Fruit fly (Drosophila melanogaster) whole organism, embryonic: ENCODE data around the gene CG9150.

Experiments
- Antp ChIP-seq: fragments of 200-800 bp; sonication (Bioruptor generic); optimal IDR thresholded peaks from 3 replicates; lab custom pipeline; 2016; ENCODE audit warnings: missing biosample characterization, missing genetic modification characterization
- CG1024 ChIP-seq: fragments of 200-800 bp; sonication (Bioruptor generic); IDR thresholded peaks from 2 replicates; pipeline ENCODE4 v1.3.6; 2022; ENCODE audit warnings: missing biosample characterization, missing genetic modification characterization
- CG11560 ChIP-seq: fragments of 200-800 bp; sonication (Bioruptor generic); IDR thresholded peaks from 3 replicates; pipeline ENCODE4 v1.3.6; 2022; ENCODE audit warnings: missing biosample characterization, missing genetic modification characterization
- CG13296 ChIP-seq: fragments of 200-800 bp; sonication (Bioruptor generic); optimal IDR thresholded peaks from 3 replicates; lab custom pipeline; 2018; ENCODE audit warnings: missing biosample characterization, mild to moderate bottlenecking, missing genetic modification characterization
- CG14667 ChIP-seq: fragments of 200-800 bp; sonication (Bioruptor generic); IDR thresholded peaks from 2 replicates; pipeline ENCODE4 v1.3.6; 2022; ENCODE audit warnings: missing biosample characterization, missing genetic modification characterization
- CG15011 ChIP-seq: fragments of 200-800 bp; sonication (Bioruptor generic); optimal IDR thresholded peaks from 3 replicates; lab custom pipeline; 2018; ENCODE audit warnings: missing biosample characterization, mild to moderate bottlenecking, missing genetic modification characterization
- CG15696 ChIP-seq: fragments of 200-800 bp; sonication (Bioruptor generic); optimal IDR thresholded peaks from 2 replicates; lab custom pipeline; 2019; ENCODE audit warnings: missing biosample characterization, mild to moderate bottlenecking, missing genetic modification characterization, moderate library complexity
- CG1602 ChIP-seq: fragments of 200-800 bp; sonication (Bioruptor generic); optimal IDR thresholded peaks from 3 replicates; lab custom pipeline; 2016; ENCODE audit warnings: missing biosample characterization, missing genetic modification characterization
- CG16779 ChIP-seq: fragments of 200-800 bp; sonication (Bioruptor generic); IDR thresholded peaks from 2 replicates; pipeline ENCODE4 v1.3.6; 2022; ENCODE audit warnings: missing biosample characterization, missing genetic modification characterization
- CG17612 ChIP-seq: fragments of 200-800 bp; sonication (Bioruptor generic); IDR thresholded peaks from 2 replicates; pipeline ENCODE4 v1.3.6; 2022; ENCODE audit warnings: missing biosample characterization, missing genetic modification characterization
- CG2116 ChIP-seq: fragments of 200-800 bp; sonication (Bioruptor generic); optimal IDR thresholded peaks from 3 replicates; lab custom pipeline; 2018; ENCODE audit warnings: missing biosample characterization, mild to moderate bottlenecking, missing genetic modification characterization
- CG30403 ChIP-seq: fragments of 200-800 bp; sonication (Bioruptor generic); optimal IDR thresholded peaks from 3 replicates; lab custom pipeline; 2016; ENCODE audit warnings: missing biosample characterization, missing genetic modification characterization
- CG30431 ChIP-seq: fragments of 200-800 bp; sonication (Bioruptor generic); optimal IDR thresholded peaks from 2 replicates; lab custom pipeline; 2017; ENCODE audit warnings: missing biosample characterization, missing genetic modification characterization
- CG33557 ChIP-seq: fragments of 200-800 bp; sonication (Bioruptor generic); optimal IDR thresholded peaks from 2 replicates; lab custom pipeline; 2019; ENCODE audit warnings: missing biosample characterization, mild to moderate bottlenecking, missing genetic modification characterization, moderate library complexity
- CG3847 ChIP-seq: fragments of 200-800 bp; sonication (Bioruptor generic); IDR thresholded peaks from 2 replicates; pipeline ENCODE4 v1.3.6; 2022; ENCODE audit warnings: missing biosample characterization, missing genetic modification characterization
- CG4707 ChIP-seq: fragments of 200-800 bp; sonication (Bioruptor generic); optimal IDR thresholded peaks from 2 replicates; lab custom pipeline; 2018; ENCODE audit warnings: missing biosample characterization, mild to moderate bottlenecking, missing genetic modification characterization, moderate library complexity
- CG4854 ChIP-seq: fragments of 200-800 bp; sonication (Bioruptor generic); optimal IDR thresholded peaks from 2 replicates; lab custom pipeline; 2016; ENCODE audit warnings: missing biosample characterization, missing genetic modification characterization, inconsistent platforms
- CG6791 ChIP-seq: fragments of 200-800 bp; sonication (Bioruptor generic); IDR thresholded peaks from 3 replicates; pipeline ENCODE4 v1.3.6; 2022; ENCODE audit warnings: missing biosample characterization, missing genetic modification characterization; ENCODE audit not compliant: partially characterized antibody
- CG6813 ChIP-seq: fragments of 200-800 bp; sonication (Bioruptor generic); optimal IDR thresholded peaks from 2 replicates; lab custom pipeline; 2017; ENCODE audit warnings: missing biosample characterization, missing genetic modification characterization, mild to moderate bottlenecking, moderate library complexity, missing genetic modification reagents
- CG9609 ChIP-seq: fragments of 200-800 bp; sonication (Bioruptor generic); optimal IDR thresholded peaks from 3 replicates; lab custom pipeline; 2016; ENCODE audit warnings: missing biosample characterization, missing genetic modification characterization
- Deaf1 ChIP-seq: fragments of 200-800 bp; optimal IDR thresholded peaks from 3 replicates; lab custom pipeline; 2019; ENCODE audit warnings: missing biosample characterization, mild to moderate bottlenecking, missing genetic modification characterization, moderate library complexity
- Dp ChIP-seq: fragments of 200-800 bp; sonication (Bioruptor generic); optimal IDR thresholded peaks from 2 replicates; lab custom pipeline; 2018; ENCODE audit warnings: missing biosample characterization, mild to moderate bottlenecking, missing genetic modification characterization, moderate library complexity
- H15 ChIP-seq: fragments of 200-800 bp; sonication (Bioruptor generic); IDR thresholded peaks from 3 replicates; pipeline ENCODE4 v1.3.6; 2022; ENCODE audit warnings: missing biosample characterization, missing genetic modification characterization
- Hey ChIP-seq: fragments of 200-800 bp; sonication (Bioruptor generic); optimal IDR thresholded peaks from 3 replicates; lab custom pipeline; 2018; ENCODE audit warnings: missing biosample characterization, mild to moderate bottlenecking, missing genetic modification characterization
- NC2β ChIP-seq: fragments of 200-800 bp; sonication (Bioruptor generic); optimal IDR thresholded peaks from 2 replicates; lab custom pipeline; 2016; ENCODE audit warnings: missing biosample characterization, missing genetic modification characterization
- PHDP ChIP-seq: fragments of 200-800 bp; sonication (Bioruptor generic); optimal IDR thresholded peaks from 3 replicates; lab custom pipeline; 2018; ENCODE audit warnings: missing biosample characterization, mild to moderate bottlenecking, missing genetic modification characterization, moderate library complexity
- Ravus ChIP-seq: fragments of 200-800 bp; sonication (Bioruptor generic); IDR thresholded peaks from 2 replicates; pipeline ENCODE4 v1.3.6; 2022; ENCODE audit warnings: missing biosample characterization, missing genetic modification characterization
- Scr ChIP-seq: fragments of 200-800 bp; sonication (Bioruptor generic); IDR thresholded peaks from 2 replicates; pipeline ENCODE4 v1.3.6; 2022; ENCODE audit warnings: missing biosample characterization, missing genetic modification characterization; ENCODE audit not compliant: partially characterized antibody
- Tbp ChIP-seq: fragments of >200 bp; optimal IDR thresholded peaks from 2 replicates; lab custom pipeline; 2018; ENCODE audit warnings: missing biosample characterization, missing genetic modification characterization
- Xbp1 ChIP-seq: fragments of 200-800 bp; sonication (Bioruptor generic); optimal IDR thresholded peaks from 3 replicates; lab custom pipeline; 2016; ENCODE audit warnings: missing biosample characterization, mild to moderate bottlenecking, missing genetic modification characterization
- YL-1 ChIP-seq: fragments of 200-800 bp; sonication (Bioruptor generic); optimal IDR thresholded peaks from 3 replicates; lab custom pipeline; 2017; ENCODE audit warnings: missing biosample characterization, mild to moderate bottlenecking, missing genetic modification characterization
- chif ChIP-seq, 2 experiments: fragments of 200-800 bp; sonication (Bioruptor generic); optimal IDR thresholded peaks; 3 replicates each; lab custom pipeline; 2016; ENCODE audit warnings: missing biosample characterization in 2 of 2, missing genetic modification characterization in 2 of 2
- corto ChIP-seq: fragments of 200-800 bp; sonication (Bioruptor generic); optimal IDR thresholded peaks from 2 replicates; lab custom pipeline; 2016; ENCODE audit warnings: missing biosample characterization, mild to moderate bottlenecking, missing genetic modification characterization, moderate library complexity
- dati ChIP-seq: fragments of 200-800 bp; sonication (Bioruptor generic); IDR thresholded peaks from 2 replicates; pipeline ENCODE4 v1.3.6; 2022; ENCODE audit warnings: missing biosample characterization, missing genetic modification characterization
- dpn ChIP-seq, 2 experiments: fragments of 200-800 bp; sonication (Bioruptor generic); optimal IDR thresholded peaks; 3 replicates each; lab custom pipeline; 2016; ENCODE audit warnings: missing biosample characterization in 2 of 2, missing genetic modification characterization in 2 of 2
- esg ChIP-seq: fragments of 200-800 bp; sonication (Bioruptor generic); conservative IDR thresholded peaks from 2 replicates; pipeline ENCODE4 v1.3.6; 2022; ENCODE audit warnings: missing biosample characterization, missing genetic modification characterization
- eve ChIP-seq, 2 experiments: fragments of >200 bp; optimal IDR thresholded peaks; 2 replicates each; lab custom pipeline; 2017; ENCODE audit warnings: missing biosample characterization in 2 of 2, missing genetic modification characterization in 2 of 2
- fd64A ChIP-seq: fragments of 200-800 bp; sonication (Bioruptor generic); optimal IDR thresholded peaks from 3 replicates; lab custom pipeline; 2018; ENCODE audit warnings: missing biosample characterization, mild to moderate bottlenecking, missing genetic modification characterization
- gro ChIP-seq: fragments of 200-800 bp; sonication (Bioruptor generic); optimal IDR thresholded peaks from 2 replicates; lab custom pipeline; 2016; ENCODE audit warnings: missing biosample characterization, missing genetic modification characterization
- gsb ChIP-seq: fragments of 200-800 bp; sonication (Bioruptor generic); IDR thresholded peaks from 2 replicates; pipeline ENCODE4 v1.3.6; 2022; ENCODE audit warnings: missing biosample characterization, missing genetic modification characterization
- gt ChIP-seq: fragments of 200-800 bp; sonication (Bioruptor generic); IDR thresholded peaks from 2 replicates; pipeline ENCODE4 v1.3.6; 2022; ENCODE audit warnings: missing biosample characterization, missing genetic modification characterization
- h ChIP-seq: fragments of >200 bp; optimal IDR thresholded peaks from 2 replicates; lab custom pipeline; 2017
- ind ChIP-seq: fragments of 200-800 bp; sonication (Bioruptor generic); optimal IDR thresholded peaks from 3 replicates; lab custom pipeline; 2016; ENCODE audit warnings: missing biosample characterization, missing genetic modification characterization
- klu ChIP-seq: fragments of 200-800 bp; sonication (Bioruptor generic); IDR thresholded peaks from 2 replicates; pipeline ENCODE4 v1.3.6; 2022; ENCODE audit warnings: missing biosample characterization, missing genetic modification characterization
- lab ChIP-seq: fragments of 200-800 bp; sonication (Bioruptor generic); optimal IDR thresholded peaks from 3 replicates; lab custom pipeline; 2017; ENCODE audit warnings: missing biosample characterization, missing genetic modification characterization, mild to moderate bottlenecking, moderate library complexity, missing genetic modification reagents
- lola ChIP-seq, 3 experiments: fragments of >200 bp in 2 of 3; fragments of 200-800 bp in 1 of 3; sonication (Bioruptor generic) in 1 of 3; optimal IDR thresholded peaks; 2 replicates each; lab custom pipeline; 2017 to 2019; ENCODE audit warnings: missing biosample characterization in 3 of 3, missing genetic modification characterization in 3 of 3, mild to moderate bottlenecking in 1 of 3, moderate library complexity in 1 of 3
- pb ChIP-seq: fragments of 200-800 bp; sonication (Bioruptor generic); optimal IDR thresholded peaks from 3 replicates; lab custom pipeline; 2016; ENCODE audit warnings: missing biosample characterization, missing genetic modification characterization
- pita ChIP-seq: fragments of 200-800 bp; sonication (Bioruptor generic); optimal IDR thresholded peaks from 2 replicates; lab custom pipeline; 2017; ENCODE audit warnings: missing biosample characterization, mild to moderate bottlenecking, missing genetic modification characterization
- sd ChIP-seq: fragments of 200-800 bp; sonication (Bioruptor generic); optimal IDR thresholded peaks from 3 replicates; lab custom pipeline; 2018; ENCODE audit warnings: missing biosample characterization, mild to moderate bottlenecking, missing genetic modification characterization, moderate library complexity
- so ChIP-seq: fragments of 200-800 bp; sonication (Bioruptor generic); IDR thresholded peaks from 3 replicates; pipeline ENCODE4 v1.3.6; 2022; ENCODE audit warnings: missing biosample characterization, missing genetic modification characterization
- tgo ChIP-seq: fragments of 200-800 bp; sonication (Bioruptor generic); IDR thresholded peaks from 3 replicates; pipeline ENCODE4 v1.3.6; 2022; ENCODE audit warnings: missing biosample characterization, missing genetic modification characterization
- tna ChIP-seq: fragments of 200-800 bp; sonication (Bioruptor generic); IDR thresholded peaks from 2 replicates; pipeline ENCODE4 v1.3.6; 2022; ENCODE audit warnings: missing biosample characterization, missing genetic modification characterization; ENCODE audit not compliant: partially characterized antibody
- vnd ChIP-seq: fragments of 200-800 bp; sonication (Bioruptor generic); IDR thresholded peaks from 3 replicates; pipeline ENCODE4 v1.3.6; 2022; ENCODE audit warnings: missing biosample characterization, missing genetic modification characterization; ENCODE audit not compliant: partially characterized antibody

The CG9150 gene

DNA sequence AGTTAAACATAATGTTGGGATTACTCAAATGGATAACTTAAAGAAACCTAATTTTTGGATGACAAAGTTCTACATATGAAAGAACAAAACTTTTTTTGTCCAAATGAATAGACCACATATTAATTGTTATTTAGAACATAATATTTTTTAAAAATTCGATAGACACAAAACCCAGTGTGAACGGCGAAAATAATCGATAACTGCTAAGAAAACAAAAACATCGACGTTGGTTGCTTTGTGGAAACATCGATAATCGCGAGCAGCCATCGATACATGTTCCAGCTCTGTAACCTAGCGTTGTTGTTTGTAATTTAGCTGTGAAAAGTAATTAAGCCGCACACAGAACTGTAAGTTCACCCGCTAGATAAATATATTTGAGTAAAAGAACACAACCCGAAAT lies 17.8 kb downstream of the CG9150 start, which contains the start of gene CG9135 (continued):
- no peak for TF ChIP-seq PHDP
- TF ChIP-seq so (GFP tag; lab: Robert Waterston, UW): no peak
- TF ChIP-seq tgo (GFP tag; lab: Robert Waterston, UW): no peak
- no peak for TF ChIP-seq chif (GFP tag; optimal IDR thresholded peaks at IDR 0.05; lab: Kevin White, UChicago)
- no peak for TF ChIP-seq CG3847 (GFP tag; lab: Robert Waterston, UW)
- TF ChIP-seq CG13296 (GFP tag; lab: Kevin White, UChicago): no peak
- no peak for TF ChIP-seq CG6813 (GFP tag; lab: Kevin White, UChicago)
- no peak for TF ChIP-seq ind (GFP tag; lab: Kevin White, UChicago)
- no peak for TF ChIP-seq h (lab: Kevin White, UChicago)
- TF ChIP-seq YL-1: no peak
- TF ChIP-seq CG11560: no peak
- no peak for TF ChIP-seq lola (GFP tag; optimal IDR thresholded peaks at IDR 0.05; lab: Kevin White, UChicago)
- no peak for TF ChIP-seq CG15696
- no peak for TF ChIP-seq Tbp (GFP tag; lab: Kevin White, UChicago)
- no peak for TF ChIP-seq gsb (GFP tag; lab: Robert Waterston, UW)
- no peak for TF ChIP-seq esg (GFP tag; lab: Robert Waterston, UW)
- no peak for TF ChIP-seq gro
- no peak for TF ChIP-seq pita (GFP tag; lab: Kevin White, UChicago)
- TF ChIP-seq dati (GFP tag; lab: Robert Waterston, UW): no peak
- no peak for TF ChIP-seq Ravus (GFP tag; lab: Robert Waterston, UW)
- TF ChIP-seq tna (GFP tag; lab: Robert Waterston, UW): peak; percentile 99
- no peak for TF ChIP-seq CG4707 (GFP tag; lab: Kevin White, UChicago)
- no peak for TF ChIP-seq CG9609 (GFP tag; lab: Kevin White, UChicago)
- TF ChIP-seq dpn (GFP tag; optimal IDR thresholded peaks at IDR 0.05; lab: Kevin White, UChicago): no peak
- peak; percentile 98 for TF ChIP-seq Scr
- peak; percentile 100 for TF ChIP-seq CG6791 (GFP tag; lab: Robert Waterston, UW)
- peak; percentile 99 for TF ChIP-seq vnd (GFP tag; lab: Robert Waterston, UW)
- no peak for TF ChIP-seq CG1602 (GFP tag; lab: Kevin White, UChicago)
- TF ChIP-seq CG16779 (GFP tag; lab: Robert Waterston, UW): no peak
- no peak for TF ChIP-seq NC2β (GFP tag; lab: Kevin White, UChicago)
- TF ChIP-seq eve (GFP tag; optimal IDR thresholded peaks at IDR 0.05; lab: Kevin White, UChicago): no peak
- TF ChIP-seq lab: no peak
- no peak for TF ChIP-seq CG30431
- TF ChIP-seq fd64A (GFP tag; lab: Kevin White, UChicago): no peak
- TF ChIP-seq CG4854 (GFP tag; lab: Kevin White, UChicago): no peak
- no peak for TF ChIP-seq CG14667 (GFP tag; lab: Robert Waterston, UW)
- TF ChIP-seq sd (tag; lab: Kevin White, UChicago): no peak
- TF ChIP-seq CG33557: no peak
- TF ChIP-seq corto (GFP tag; lab: Kevin White, UChicago): no peak
- TF ChIP-seq Hey (tag; lab: Kevin White, UChicago): no peak
- TF ChIP-seq CG1024: no peak
- TF ChIP-seq CG30403 (GFP tag; lab: Kevin White, UChicago): no peak
- TF ChIP-seq Antp (GFP tag; lab: Kevin White, UChicago): no peak
- TF ChIP-seq Xbp1 (GFP tag; lab: Kevin White, UChicago): no peak
- no peak for TF ChIP-seq H15
- no peak for TF ChIP-seq gt (GFP tag; lab: Robert Waterston, UW)
- no peak for TF ChIP-seq CG15011 (GFP tag; lab: Kevin White, UChicago)
- peak; percentile 93 for TF ChIP-seq CG2116
- TF ChIP-seq CG17612 (GFP tag; lab: Robert Waterston, UW): no peak
- no peak for TF ChIP-seq klu (GFP tag; lab: Robert Waterston, UW)
- TF ChIP-seq pb (GFP tag; lab: Kevin White, UChicago): no peak
- peak; percentile 70 for TF ChIP-seq Dp
- no peak for TF ChIP-seq Deaf1 (tag; lab: Kevin White, UChicago)
